Fruit fly (Drosophila melanogaster) whole organism, wandering third instar larva: ENCODE results near the gene Neos.

Experiments
- Abd-B ChIP-seq: fragments of >200 bp; optimal IDR thresholded peaks from 2 replicates; lab custom pipeline; 2017; ENCODE audit warnings: missing biosample characterization, missing genetic modification characterization
- CG9705 ChIP-seq: fragments of 200-800 bp; sonication (Bioruptor generic); optimal IDR thresholded peaks from 2 replicates; lab custom pipeline; 2018; ENCODE audit warnings: missing biosample characterization, mild to moderate bottlenecking, missing genetic modification characterization
- CrebA ChIP-seq: fragments of 200-800 bp; sonication (Bioruptor generic); optimal IDR thresholded peaks from 2 replicates; lab custom pipeline; 2016; ENCODE audit warnings: missing biosample characterization, mild to moderate bottlenecking, missing genetic modification characterization, borderline replicate concordance
- Dfd ChIP-seq: fragments of >200 bp; optimal IDR thresholded peaks from 2 replicates; lab custom pipeline; 2017; ENCODE audit warnings: missing biosample characterization, missing genetic modification characterization
- Dif ChIP-seq: fragments of 200-275, 200-300 bp; sonication (Bioruptor generic); optimal IDR thresholded peaks from 2 replicates; lab custom pipeline; 2018; ENCODE audit warnings: missing biosample characterization, missing genetic modification characterization; ENCODE audit not compliant: partially characterized antibody
- HLH106 ChIP-seq: fragments of 200-800 bp; optimal IDR thresholded peaks from 3 replicates; lab custom pipeline; 2019; ENCODE audit warnings: missing biosample characterization, mild to moderate bottlenecking, missing genetic modification characterization, moderate library complexity
- Hnf4 ChIP-seq: fragments of 200-800 bp; sonication (Bioruptor generic); optimal IDR thresholded peaks from 2 replicates; lab custom pipeline; 2016; ENCODE audit warnings: missing biosample characterization, mild to moderate bottlenecking, missing genetic modification characterization
- Hr78 ChIP-seq: fragments of >200 bp; optimal IDR thresholded peaks from 2 replicates; lab custom pipeline; 2017; ENCODE audit warnings: missing biosample characterization, missing genetic modification characterization
- Hr83 ChIP-seq: fragments of 200-300 bp; sonication (Bioruptor generic); optimal IDR thresholded peaks from 2 replicates; lab custom pipeline; 2016; ENCODE audit warnings: missing biosample characterization, mild to moderate bottlenecking, missing genetic modification characterization, moderate library complexity; ENCODE audit not compliant: poor library complexity, severe bottlenecking
- Jra ChIP-seq: sonication (Bioruptor generic); optimal IDR thresholded peaks from 2 replicates; lab custom pipeline; 2016; ENCODE audit warnings: missing biosample characterization, missing genetic modification characterization
- OdsH ChIP-seq: fragments of 200-800 bp; sonication (Bioruptor generic); optimal IDR thresholded peaks from 2 replicates; lab custom pipeline; 2016; ENCODE audit warnings: missing biosample characterization, mild to moderate bottlenecking, missing genetic modification characterization
- Rel ChIP-seq, 2 experiments: fragments of 200-800 bp; sonication (Bioruptor generic) in 1 of 2; optimal IDR thresholded peaks; 2 replicates in 1 of 2; 3 replicates in 1 of 2; lab custom pipeline; 2016 to 2019; ENCODE audit warnings: mild to moderate bottlenecking in 2 of 2, missing biosample characterization in 2 of 2, missing genetic modification characterization in 2 of 2, moderate library complexity in 1 of 2
- Vsx2 ChIP-seq: fragments of 200-300, 225-300 bp; sonication (Bioruptor generic); optimal IDR thresholded peaks from 2 replicates; lab custom pipeline; 2018; ENCODE audit warnings: missing biosample characterization, missing genetic modification characterization; ENCODE audit not compliant: partially characterized antibody
- br ChIP-seq: fragments of 200-800 bp; sonication (Bioruptor generic); optimal IDR thresholded peaks from 2 replicates; lab custom pipeline; 2016; ENCODE audit warnings: missing biosample characterization, missing genetic modification characterization
- brk ChIP-seq: fragments of 200-800 bp; sonication (Bioruptor generic); optimal IDR thresholded peaks from 2 replicates; lab custom pipeline; 2016; ENCODE audit warnings: missing biosample characterization, mild to moderate bottlenecking, missing genetic modification characterization
- dl ChIP-seq, 2 experiments: fragments of 175-275, 200-275 bp in 1 of 2; fragments of 200-275 bp in 1 of 2; sonication (Bioruptor generic); optimal IDR thresholded peaks; lab custom pipeline; 2018; ENCODE audit warnings: mild to moderate bottlenecking in 2 of 2, missing biosample characterization in 2 of 2, missing genetic modification characterization in 2 of 2, moderate library complexity in 2 of 2; ENCODE audit not compliant: partially characterized antibody in 2 of 2, insufficient read depth in 1 of 2
- dmrt93B ChIP-seq: fragments of 200-800 bp; sonication (Bioruptor generic); optimal IDR thresholded peaks from 2 replicates; lab custom pipeline; 2018; ENCODE audit warnings: missing biosample characterization, mild to moderate bottlenecking, missing genetic modification characterization
- dsf ChIP-seq: sonication (Bioruptor generic); optimal IDR thresholded peaks from 2 replicates; lab custom pipeline; 2016; ENCODE audit warnings: missing biosample characterization, missing genetic modification characterization, borderline replicate concordance
- foxo ChIP-seq, 2 experiments: fragments of 200-800 bp; sonication (Bioruptor generic); optimal IDR thresholded peaks; 2 replicates in 1 of 2; 3 replicates in 1 of 2; lab custom pipeline; 2016 to 2017; ENCODE audit warnings: missing biosample characterization in 2 of 2, missing genetic modification characterization in 2 of 2
- fru ChIP-seq: fragments of 200-800 bp; sonication (Bioruptor generic); optimal IDR thresholded peaks from 3 replicates; lab custom pipeline; 2016; ENCODE audit warnings: missing biosample characterization, mild to moderate bottlenecking, missing genetic modification characterization
- h ChIP-seq: fragments of 200-800 bp; sonication (Bioruptor generic); optimal IDR thresholded peaks from 3 replicates; lab custom pipeline; 2016; ENCODE audit warnings: missing biosample characterization, mild to moderate bottlenecking, missing genetic modification characterization
- jim ChIP-seq: fragments of 175-275, 200-325 bp; sonication (Bioruptor generic); optimal IDR thresholded peaks from 2 replicates; lab custom pipeline; 2016; ENCODE audit warnings: missing biosample characterization, mild to moderate bottlenecking, missing genetic modification characterization
- lola ChIP-seq: fragments of >200 bp; optimal IDR thresholded peaks from 2 replicates; lab custom pipeline; 2017; ENCODE audit warnings: missing biosample characterization, missing genetic modification characterization
- pan ChIP-seq: fragments of >200 bp; optimal IDR thresholded peaks from 2 replicates; lab custom pipeline; 2017
- psq ChIP-seq: fragments of 200-800 bp; sonication (Bioruptor generic); optimal IDR thresholded peaks from 3 replicates; lab custom pipeline; 2017; ENCODE audit warnings: missing biosample characterization, mild to moderate bottlenecking, missing genetic modification characterization, moderate library complexity
- sage ChIP-seq: fragments of 200-800 bp; sonication (Bioruptor generic); optimal IDR thresholded peaks from 2 replicates; lab custom pipeline; 2016; ENCODE audit warnings: missing biosample characterization, mild to moderate bottlenecking, missing genetic modification characterization
- tai ChIP-seq: sonication (Bioruptor generic); optimal IDR thresholded peaks from 2 replicates; lab custom pipeline; 2016; ENCODE audit warnings: missing biosample characterization, missing genetic modification characterization
- woc ChIP-seq: sonication (Bioruptor generic); optimal IDR thresholded peaks from 2 replicates; lab custom pipeline; 2016; ENCODE audit warnings: missing biosample characterization, mild to moderate bottlenecking, missing genetic modification characterization

Gene Neos

dm6 chr3L:7258267-7258666, 16.8 kb downstream of the Neos start:
- TF ChIP-seq dmrt93B (GFP tag; lab: Kevin White, UChicago) (no peak), brk (no peak), Rel (GFP tag; optimal IDR thresholded peaks at IDR 0.05; lab: Kevin White, UChicago) (no peak), Rel (tag; optimal IDR thresholded peaks at IDR 0.05; lab: Kevin White, UChicago) (no peak), Jra (GFP tag; lab: Kevin White, UChicago) (no peak), jim (GFP tag; lab: Kevin White, UChicago) (no peak), sage (GFP tag; lab: Kevin White, UChicago) (no peak), dl (GFP tag; optimal IDR thresholded peaks at IDR 0.05; lab: Kevin White, UChicago; ENCODE audit: insufficient read depth in 1 of 2, partially characterized antibody in 2 of 2) (no peak), pan (lab: Kevin White, UChicago) (no peak), Hr78 (GFP tag; lab: Kevin White, UChicago) (no peak), CrebA (GFP tag; lab: Kevin White, UChicago) (no peak), CG9705 (GFP tag; lab: Kevin White, UChicago) (no peak), Hr83 (no peak), Abd-B (GFP tag; lab: Kevin White, UChicago) (no peak), HLH106 (tag; lab: Kevin White, UChicago) (no peak), Dfd (GFP tag; lab: Kevin White, UChicago) (no peak)

DNA sequence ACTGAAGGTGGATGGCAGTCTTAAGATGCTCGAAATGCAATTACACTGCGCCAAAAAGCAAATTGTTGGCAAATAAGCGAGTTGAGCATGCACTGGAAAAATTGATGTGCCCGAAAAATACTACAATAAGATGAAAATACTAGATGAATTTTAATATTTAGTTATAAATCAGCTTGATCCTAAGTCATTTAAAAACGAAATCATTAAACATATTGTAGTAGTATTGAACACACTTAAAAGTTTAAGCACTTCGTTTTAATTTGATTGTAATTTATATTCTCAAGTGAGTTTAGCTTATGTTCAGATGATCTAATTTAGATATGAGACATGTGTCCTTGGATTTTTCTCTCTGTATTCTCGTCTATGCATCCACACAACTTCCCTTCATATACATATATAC, 21.0 kb downstream of the Neos start:
- TF ChIP-seq dsf (GFP tag; lab: Kevin White, UChicago) (no peak), h (GFP tag; lab: Kevin White, UChicago) (peak; percentile 31)

DNA sequence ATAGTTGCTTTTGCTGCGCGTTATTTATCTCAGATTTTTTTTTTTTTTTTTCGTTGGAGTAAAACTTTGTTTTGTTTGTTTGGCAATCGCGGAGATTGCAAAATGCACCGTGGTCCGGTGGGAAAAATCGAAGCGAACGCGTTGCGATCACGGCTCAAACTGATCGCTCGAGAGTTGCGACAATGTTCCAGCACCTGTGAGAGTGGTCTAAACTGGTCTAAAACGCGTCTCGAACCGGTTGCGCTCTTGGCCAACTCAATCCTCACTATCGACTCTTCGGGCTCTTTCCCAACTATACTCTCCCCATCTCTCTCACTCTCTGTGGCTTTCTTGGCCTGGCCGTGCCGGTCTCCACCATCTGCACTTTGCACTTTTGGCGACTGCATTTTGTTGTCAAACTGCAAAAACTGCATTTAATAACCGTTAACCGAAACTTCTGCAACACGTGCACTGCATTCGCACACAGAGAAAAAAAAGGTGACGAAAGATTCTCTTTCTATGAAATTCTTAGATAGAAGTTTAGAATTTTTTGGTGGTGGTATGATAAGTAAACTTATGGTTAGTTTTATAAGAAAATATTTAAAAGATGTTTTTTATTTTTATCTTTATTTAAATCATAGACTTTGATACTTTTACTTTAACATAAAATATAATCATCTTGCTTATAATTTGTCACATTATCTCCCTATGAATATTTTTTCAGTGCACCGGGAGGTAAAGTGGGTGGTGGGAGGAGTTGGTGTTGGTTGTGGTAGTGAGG, 22.5 kb downstream of the Neos start, which contains the start of gene CG14830:
TSS of gene CG14830 (minus strand) at position 164 of the 760 bp plus-strand sequence.
- no peak for TF ChIP-seq Hnf4 (GFP tag; lab: Kevin White, UChicago)
- peak; percentile 61 for TF ChIP-seq jim (GFP tag; lab: Kevin White, UChicago)
- TF ChIP-seq HLH106 (tag; lab: Kevin White, UChicago) = no peak
- TF ChIP-seq psq (GFP tag; lab: Kevin White, UChicago) = no peak
- peak; percentile 3 for TF ChIP-seq fru (GFP tag; lab: Kevin White, UChicago)
- no peak for TF ChIP-seq br (GFP tag; lab: Kevin White, UChicago)
- peak; percentile 63 to 77 for TF ChIP-seq dl (GFP tag; optimal IDR thresholded peaks at IDR 0.05; lab: Kevin White, UChicago; ENCODE audit: insufficient read depth in 1 of 2, partially characterized antibody in 2 of 2)
- peak; percentile 81 for TF ChIP-seq Vsx2 (GFP tag; lab: Kevin White, UChicago)
- TF ChIP-seq Dif = peak; percentile 90
- no peak for TF ChIP-seq lola (GFP tag; lab: Kevin White, UChicago)
- TF ChIP-seq woc (GFP tag; lab: Kevin White, UChicago) = no peak
- TF ChIP-seq OdsH (GFP tag; lab: Kevin White, UChicago) = no peak

dm6 chr3L:7283541-7283940, 42.1 kb downstream of the Neos start:
- TF ChIP-seq Dfd (GFP tag; lab: Kevin White, UChicago) (no peak), Hr83 (no peak), Jra (GFP tag; lab: Kevin White, UChicago) (no peak), foxo (GFP tag; optimal IDR thresholded peaks at IDR 0.05; lab: Kevin White, UChicago) (no peak), OdsH (GFP tag; lab: Kevin White, UChicago) (no peak), dsf (GFP tag; lab: Kevin White, UChicago) (no peak), Dif (no peak), CG9705 (GFP tag; lab: Kevin White, UChicago) (no peak), tai (GFP tag; lab: Kevin White, UChicago) (no peak)
